Worm (Caenorhabditis elegans) whole organism, midembryonic: ENCODE measurements around the gene clec-3.

Experiments
- T22C8.4 ChIP-seq: fragments of 200-800 bp; sonication (Bioruptor generic); IDR thresholded peaks from 2 replicates; pipeline ENCODE4 v1.3.6; 2022; ENCODE audit warnings: missing genetic modification characterization, missing compliant biosample characterization
- cog-1 ChIP-seq: sonication (generic microtip); optimal IDR thresholded peaks from 2 replicates; lab custom pipeline; 2016; ENCODE audit warnings: missing genetic modification characterization, missing compliant biosample characterization
- flt-1 ChIP-seq: fragments of 200-800 bp; sonication (Bioruptor generic); IDR thresholded peaks from 2 replicates; pipeline ENCODE4 v1.3.6; 2022; ENCODE audit warnings: missing genetic modification characterization, missing compliant biosample characterization
- klf-2 ChIP-seq: fragments of 200-800 bp; sonication (Bioruptor generic); conservative IDR thresholded peaks from 2 replicates; pipeline ENCODE4 v1.3.6; 2022; ENCODE audit warnings: missing genetic modification reagents, missing genetic modification characterization, missing compliant biosample characterization
- med-1 ChIP-seq: sonication (generic microtip); optimal IDR thresholded peaks from 2 replicates; lab custom pipeline; 2017; ENCODE audit warnings: missing genetic modification characterization, mild to moderate bottlenecking, missing compliant biosample characterization, antibody characterized with exemption, missing genetic modification reagents; ENCODE audit not compliant: insufficient read depth
- ref-1 ChIP-seq: fragments of 200-800 bp; sonication (Bioruptor generic); conservative IDR thresholded peaks from 2 replicates; pipeline ENCODE4 v1.3.6; 2022; ENCODE audit warnings: missing genetic modification reagents, missing genetic modification characterization, missing compliant biosample characterization
- tab-1 ChIP-seq: fragments of 200-800 bp; sonication (Bioruptor generic); IDR thresholded peaks from 2 replicates; pipeline ENCODE4 v1.3.6; 2022; ENCODE audit warnings: missing genetic modification characterization, missing compliant biosample characterization
- ztf-23 ChIP-seq: fragments of 200-800 bp; sonication (Bioruptor generic); IDR thresholded peaks from 2 replicates; pipeline ENCODE4 v1.3.6; 2022; ENCODE audit warnings: missing genetic modification reagents, missing genetic modification characterization, missing compliant biosample characterization
- ztf-29 ChIP-seq: fragments of 200-800 bp; sonication (Bioruptor generic); IDR thresholded peaks from 2 replicates; pipeline ENCODE4 v1.3.6; 2022; ENCODE audit warnings: missing genetic modification reagents, missing genetic modification characterization, missing compliant biosample characterization

- TF ChIP-seq klf-2 (GFP tag; lab: Robert Waterston, UW) (no peak), tab-1 (GFP tag; lab: Robert Waterston, UW) (no peak), flt-1 (GFP tag; lab: Robert Waterston, UW) (no peak), T22C8.4 (no peak), ztf-23 (no peak), cog-1 (no peak), med-1 (GFP tag; lab: Kevin White, UChicago) (no peak), ref-1 (GFP tag; lab: Robert Waterston, UW) (no peak), ztf-29 (no peak)
Observed at ce11 chrII:3044023-3044422, 24.3 kb upstream of the clec-3 start, which contains the start of gene sri-29.
